Fruit fly (Drosophila melanogaster) whole organism, embryonic: ENCODE measurements around the gene CG31636.

ENCODE experiments used
- Abd-B ChIP-seq: fragments of 200-800 bp; sonication (Bioruptor generic); optimal IDR thresholded peaks from 2 replicates; lab custom pipeline; 2018; ENCODE audit warnings: missing biosample characterization, mild to moderate bottlenecking, missing genetic modification characterization, moderate library complexity
- CG11085 ChIP-seq: fragments of 200-800 bp; sonication (Bioruptor generic); IDR thresholded peaks from 2 replicates; pipeline ENCODE4 v1.3.6; 2022; ENCODE audit warnings: missing biosample characterization, missing genetic modification characterization
- CG12155 ChIP-seq: fragments of 200-800 bp; sonication (Bioruptor generic); optimal IDR thresholded peaks from 3 replicates; lab custom pipeline; 2016; ENCODE audit warnings: missing biosample characterization, missing genetic modification characterization
- CG13424 ChIP-seq: fragments of 200-800 bp; sonication (Bioruptor generic); optimal IDR thresholded peaks from 2 replicates; lab custom pipeline; 2019; ENCODE audit warnings: missing biosample characterization, mild to moderate bottlenecking, missing genetic modification characterization, moderate library complexity
- CG14710 ChIP-seq: fragments of 200-800 bp; sonication (Bioruptor generic); optimal IDR thresholded peaks from 3 replicates; lab custom pipeline; 2019; ENCODE audit warnings: missing biosample characterization, mild to moderate bottlenecking, missing genetic modification characterization, moderate library complexity
- CG1602 ChIP-seq: fragments of 200-800 bp; sonication (Bioruptor generic); optimal IDR thresholded peaks from 3 replicates; lab custom pipeline; 2016; ENCODE audit warnings: missing biosample characterization, missing genetic modification characterization
- CG1603 ChIP-seq: fragments of 200-800 bp; sonication (Bioruptor generic); optimal IDR thresholded peaks from 2 replicates; lab custom pipeline; 2019; ENCODE audit warnings: missing biosample characterization, mild to moderate bottlenecking, missing genetic modification characterization, moderate library complexity
- CG18011 ChIP-seq: fragments of 200-800 bp; sonication (Bioruptor generic); optimal IDR thresholded peaks from 2 replicates; lab custom pipeline; 2017; ENCODE audit warnings: missing biosample characterization, missing genetic modification characterization, mild to moderate bottlenecking, moderate library complexity, missing genotype
- CG2116 ChIP-seq: fragments of 200-800 bp; sonication (Bioruptor generic); optimal IDR thresholded peaks from 3 replicates; lab custom pipeline; 2018; ENCODE audit warnings: missing biosample characterization, mild to moderate bottlenecking, missing genetic modification characterization
- CG30431 ChIP-seq: fragments of 200-800 bp; sonication (Bioruptor generic); optimal IDR thresholded peaks from 2 replicates; lab custom pipeline; 2017; ENCODE audit warnings: missing biosample characterization, missing genetic modification characterization
- CG3281 ChIP-seq: fragments of 200-800 bp; sonication (Bioruptor generic); optimal IDR thresholded peaks from 3 replicates; lab custom pipeline; 2017; ENCODE audit warnings: missing biosample characterization, mild to moderate bottlenecking, missing genetic modification characterization
- CG4707 ChIP-seq: fragments of 200-800 bp; sonication (Bioruptor generic); optimal IDR thresholded peaks from 2 replicates; lab custom pipeline; 2018; ENCODE audit warnings: missing biosample characterization, mild to moderate bottlenecking, missing genetic modification characterization, moderate library complexity
- CG4854 ChIP-seq: fragments of 200-800 bp; sonication (Bioruptor generic); optimal IDR thresholded peaks from 2 replicates; lab custom pipeline; 2016; ENCODE audit warnings: missing biosample characterization, missing genetic modification characterization, inconsistent platforms
- CG6854 ChIP-seq: fragments of 200-800 bp; sonication (Bioruptor generic); optimal IDR thresholded peaks from 3 replicates; lab custom pipeline; 2017; ENCODE audit warnings: missing biosample characterization, mild to moderate bottlenecking, missing genetic modification characterization
- CG8765 ChIP-seq: fragments of 200-800 bp; sonication (Bioruptor generic); IDR thresholded peaks from 2 replicates; pipeline ENCODE4 v1.3.6; 2022; ENCODE audit warnings: missing biosample characterization, missing genetic modification characterization
- HLHmδ ChIP-seq: fragments of 200-800 bp; sonication (Bioruptor generic); optimal IDR thresholded peaks from 2 replicates; lab custom pipeline; 2018; ENCODE audit warnings: missing biosample characterization, mild to moderate bottlenecking, missing genetic modification characterization, moderate library complexity
- Hey ChIP-seq: fragments of 200-800 bp; sonication (Bioruptor generic); optimal IDR thresholded peaks from 3 replicates; lab custom pipeline; 2018; ENCODE audit warnings: missing biosample characterization, mild to moderate bottlenecking, missing genetic modification characterization
- Jarid2 ChIP-seq: fragments of 200-800 bp; sonication (Bioruptor generic); optimal IDR thresholded peaks from 3 replicates; lab custom pipeline; 2017; ENCODE audit warnings: mild to moderate bottlenecking, missing biosample characterization, missing genetic modification reagents, missing genetic modification characterization
- Kr ChIP-seq: fragments of 200-800 bp; sonication (Bioruptor generic); optimal IDR thresholded peaks from 2 replicates; lab custom pipeline; 2017; ENCODE audit warnings: missing biosample characterization, mild to moderate bottlenecking, missing genetic modification characterization
- MTF-1 ChIP-seq: fragments of 200-800 bp; sonication (Bioruptor generic); optimal IDR thresholded peaks from 2 replicates; lab custom pipeline; 2018; ENCODE audit warnings: missing biosample characterization, mild to moderate bottlenecking, missing genetic modification characterization, borderline replicate concordance
- Med ChIP-seq: fragments of 200-800 bp; sonication (Bioruptor generic); peaks from one replicate; lab custom pipeline; 2016; ENCODE audit warnings: missing biosample characterization, missing genetic modification characterization, mild to moderate bottlenecking, inconsistent platforms, moderate library complexity
- NC2β ChIP-seq: fragments of 200-800 bp; sonication (Bioruptor generic); optimal IDR thresholded peaks from 2 replicates; lab custom pipeline; 2016; ENCODE audit warnings: missing biosample characterization, missing genetic modification characterization
- Neu2 ChIP-seq: fragments of 200-800 bp; sonication (Bioruptor generic); optimal IDR thresholded peaks from 3 replicates; lab custom pipeline; 2016; ENCODE audit warnings: missing biosample characterization, missing genetic modification characterization, borderline replicate concordance
- Oli ChIP-seq: fragments of 200-800 bp; sonication (Bioruptor generic); optimal IDR thresholded peaks from 2 replicates; lab custom pipeline; 2018; ENCODE audit warnings: missing biosample characterization, mild to moderate bottlenecking, missing genetic modification characterization, moderate library complexity
- Pdp1 ChIP-seq, 2 experiments: fragments of 200-800 bp; sonication (Bioruptor generic); optimal IDR thresholded peaks; 3 replicates each; lab custom pipeline; 2016; ENCODE audit warnings: missing biosample characterization in 2 of 2, missing genetic modification characterization in 2 of 2, mild to moderate bottlenecking in 1 of 2, moderate library complexity in 1 of 2
- Scr ChIP-seq: fragments of 200-800 bp; sonication (Bioruptor generic); IDR thresholded peaks from 2 replicates; pipeline ENCODE4 v1.3.6; 2022; ENCODE audit warnings: missing biosample characterization, missing genetic modification characterization; ENCODE audit not compliant: partially characterized antibody
- ato ChIP-seq: fragments of 200-800 bp; sonication (Bioruptor generic); IDR thresholded peaks from 2 replicates; pipeline ENCODE4 v1.3.6; 2022; ENCODE audit warnings: missing biosample characterization, missing genetic modification characterization; ENCODE audit not compliant: partially characterized antibody
- caup ChIP-seq: fragments of 200-800 bp; sonication (Bioruptor generic); optimal IDR thresholded peaks from 3 replicates; lab custom pipeline; 2017; ENCODE audit warnings: missing biosample characterization, mild to moderate bottlenecking, missing genetic modification characterization, moderate library complexity; ENCODE audit not compliant: severe bottlenecking
- crc ChIP-seq: fragments of 200-800 bp; sonication (Bioruptor generic); optimal IDR thresholded peaks from 2 replicates; lab custom pipeline; 2016; ENCODE audit warnings: missing biosample characterization, missing genetic modification characterization
- cwo ChIP-seq: fragments of 200-800 bp; sonication (Bioruptor generic); optimal IDR thresholded peaks from 3 replicates; lab custom pipeline; 2017; ENCODE audit warnings: missing biosample characterization, missing genetic modification characterization, mild to moderate bottlenecking, moderate library complexity, missing genetic modification reagents
- esg ChIP-seq: fragments of 200-800 bp; sonication (Bioruptor generic); conservative IDR thresholded peaks from 2 replicates; pipeline ENCODE4 v1.3.6; 2022; ENCODE audit warnings: missing biosample characterization, missing genetic modification characterization
- eve ChIP-seq, 2 experiments: fragments of >200 bp; optimal IDR thresholded peaks; 2 replicates each; lab custom pipeline; 2017; ENCODE audit warnings: missing biosample characterization in 2 of 2, missing genetic modification characterization in 2 of 2
- fd64A ChIP-seq: fragments of 200-800 bp; sonication (Bioruptor generic); optimal IDR thresholded peaks from 3 replicates; lab custom pipeline; 2018; ENCODE audit warnings: missing biosample characterization, mild to moderate bottlenecking, missing genetic modification characterization
- gce ChIP-seq: fragments of 200-800 bp; sonication (Bioruptor generic); IDR thresholded peaks from 3 replicates; pipeline ENCODE4 v1.3.6; 2022; ENCODE audit warnings: missing biosample characterization, missing genetic modification characterization
- gfzf ChIP-seq: fragments of 200-800 bp; sonication (Bioruptor generic); optimal IDR thresholded peaks from 2 replicates; lab custom pipeline; 2016; ENCODE audit warnings: missing biosample characterization, mild to moderate bottlenecking, missing genetic modification characterization, moderate library complexity
- jing ChIP-seq: fragments of 200-800 bp; sonication (Bioruptor generic); optimal IDR thresholded peaks from 2 replicates; lab custom pipeline; 2018; ENCODE audit warnings: missing biosample characterization, mild to moderate bottlenecking, missing genetic modification characterization
- lab ChIP-seq: fragments of 200-800 bp; sonication (Bioruptor generic); optimal IDR thresholded peaks from 3 replicates; lab custom pipeline; 2017; ENCODE audit warnings: missing biosample characterization, missing genetic modification characterization, mild to moderate bottlenecking, moderate library complexity, missing genetic modification reagents
- lbe ChIP-seq: fragments of 200-800 bp; sonication (Bioruptor generic); optimal IDR thresholded peaks from 2 replicates; lab custom pipeline; 2016; ENCODE audit warnings: missing biosample characterization, mild to moderate bottlenecking, missing genetic modification characterization
- lov ChIP-seq, 2 experiments: fragments of 200-800 bp in 1 of 2; fragments of >200 bp in 1 of 2; sonication (Bioruptor generic) in 1 of 2; IDR thresholded peaks in 1 of 2; optimal IDR thresholded peaks in 1 of 2; 2 replicates in 1 of 2; 3 replicates in 1 of 2; pipeline versions ENCODE4 v1.3.6 to Lab custom; 2017 to 2022; ENCODE audit warnings: missing biosample characterization in 1 of 2, missing genetic modification characterization in 1 of 2
- onecut ChIP-seq: fragments of 200-800 bp; sonication (Bioruptor generic); IDR thresholded peaks from 2 replicates; pipeline ENCODE4 v1.3.6; 2022; ENCODE audit warnings: missing biosample characterization, missing genetic modification characterization
- org-1 ChIP-seq: fragments of 200-800 bp; sonication (Bioruptor generic); optimal IDR thresholded peaks from 2 replicates; lab custom pipeline; 2017; ENCODE audit warnings: missing biosample characterization, missing genetic modification characterization
- pho ChIP-seq: fragments of 200-800 bp; sonication (Bioruptor generic); optimal IDR thresholded peaks from 2 replicates; lab custom pipeline; 2016; ENCODE audit warnings: missing biosample characterization, missing genetic modification characterization
- sens ChIP-seq: fragments of 200-800 bp; sonication (Bioruptor generic); peaks from one replicate; lab custom pipeline; 2016; ENCODE audit warnings: missing biosample characterization, missing genetic modification characterization
- stc ChIP-seq: fragments of 200-800 bp; sonication (Bioruptor generic); IDR thresholded peaks from 2 replicates; pipeline ENCODE4 v1.3.6; 2022; ENCODE audit warnings: missing biosample characterization, missing genetic modification characterization
- tap ChIP-seq: fragments of 200-800 bp; optimal IDR thresholded peaks from 3 replicates; lab custom pipeline; 2019; ENCODE audit warnings: missing biosample characterization, mild to moderate bottlenecking, missing genetic modification characterization, moderate library complexity
- vnd ChIP-seq: fragments of 200-800 bp; sonication (Bioruptor generic); IDR thresholded peaks from 3 replicates; pipeline ENCODE4 v1.3.6; 2022; ENCODE audit warnings: missing biosample characterization, missing genetic modification characterization; ENCODE audit not compliant: partially characterized antibody

The CG31636 gene

DNA sequence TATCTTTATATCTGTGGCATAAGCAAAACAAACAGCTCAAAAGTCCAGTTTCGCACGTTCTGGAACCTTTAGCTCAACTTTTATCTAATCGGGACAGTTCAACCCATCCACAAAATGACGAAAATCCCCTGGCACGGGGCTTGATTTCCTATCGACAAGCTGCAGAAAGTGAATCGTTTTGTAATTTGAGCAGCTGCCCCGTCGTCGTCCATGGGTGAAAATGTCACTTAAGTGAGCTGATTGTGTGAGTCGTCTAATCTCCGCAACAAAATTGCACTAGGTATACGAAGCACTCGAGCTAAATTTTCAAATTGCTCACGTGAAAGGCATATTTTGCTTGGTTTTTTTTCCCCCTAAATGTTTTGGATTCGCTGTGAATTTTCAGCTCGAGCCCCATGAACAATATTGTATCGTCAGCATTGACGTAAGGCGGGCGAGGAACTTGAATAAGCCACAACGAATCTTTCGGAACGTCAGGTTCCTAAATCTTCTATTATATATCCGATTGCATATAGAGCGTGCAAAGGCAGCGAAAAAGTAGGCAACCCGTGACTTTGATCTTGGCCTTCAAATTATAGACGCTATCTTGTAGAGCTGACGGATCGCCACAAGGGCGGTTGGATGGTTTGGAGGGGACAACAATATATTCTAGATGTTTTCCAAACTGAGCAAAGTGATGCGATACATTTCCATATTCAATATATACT, 43.6 kb downstream of the CG31636 start:
- TF ChIP-seq ato = no peak
- no peak for TF ChIP-seq MTF-1
- no peak for TF ChIP-seq CG2116 (GFP tag; lab: Kevin White, UChicago)
- no peak for TF ChIP-seq esg (GFP tag; lab: Robert Waterston, UW)
- no peak for TF ChIP-seq crc (GFP tag; lab: Kevin White, UChicago)
- no peak for TF ChIP-seq lbe (GFP tag; lab: Kevin White, UChicago)
- peak; percentile 52 for TF ChIP-seq sens (GFP tag; lab: Kevin White, UChicago)
- no peak for TF ChIP-seq caup (GFP tag; lab: Kevin White, UChicago)
- TF ChIP-seq Oli (tag; lab: Kevin White, UChicago) = no peak
- TF ChIP-seq Pdp1 (GFP tag; optimal IDR thresholded peaks at IDR 0.05; lab: Kevin White, UChicago) = peak in 1 of 2 experiments; percentile 19
- no peak for TF ChIP-seq stc
- no peak for TF ChIP-seq CG14710 (tag; lab: Kevin White, UChicago)
- TF ChIP-seq Hey (tag; lab: Kevin White, UChicago) = peak; percentile 57
- no peak for TF ChIP-seq CG12155 (GFP tag; lab: Kevin White, UChicago)
- no peak for TF ChIP-seq CG1602 (GFP tag; lab: Kevin White, UChicago)
- TF ChIP-seq gce (GFP tag; lab: Robert Waterston, UW) = no peak
- TF ChIP-seq Jarid2 = no peak
- peak; percentile 4 for TF ChIP-seq cwo (GFP tag; lab: Kevin White, UChicago)
- TF ChIP-seq Med = peak; percentile 7
- no peak for TF ChIP-seq CG30431 (GFP tag; lab: Kevin White, UChicago)
- TF ChIP-seq, all 482 proteins: peak for 5

DNA sequence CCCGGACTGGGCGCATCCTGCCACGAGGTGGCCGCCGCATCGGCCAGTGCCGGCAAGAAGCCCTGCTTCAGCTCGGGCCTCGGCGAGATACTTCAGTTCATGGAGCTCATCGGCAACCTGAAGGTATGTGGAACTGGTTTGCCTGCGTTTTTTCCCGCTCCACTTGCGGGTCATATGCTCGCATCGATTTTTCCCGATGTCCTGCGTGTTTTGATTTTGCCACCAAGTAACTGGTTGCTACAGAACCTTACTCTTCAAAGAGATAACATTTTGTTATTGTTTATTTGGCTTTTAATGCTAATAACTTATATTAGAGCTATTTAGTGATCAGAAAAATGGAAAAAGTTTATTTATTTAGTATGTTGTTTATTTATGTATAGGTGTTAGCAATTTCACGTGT, 44.8 kb downstream of the CG31636 start:
- TF ChIP-seq HLHmδ (GFP tag; lab: Kevin White, UChicago) (no peak), CG18011 (peak; percentile 54), onecut (peak; percentile 95), CG3281 (GFP tag; lab: Kevin White, UChicago) (no peak)

DNA sequence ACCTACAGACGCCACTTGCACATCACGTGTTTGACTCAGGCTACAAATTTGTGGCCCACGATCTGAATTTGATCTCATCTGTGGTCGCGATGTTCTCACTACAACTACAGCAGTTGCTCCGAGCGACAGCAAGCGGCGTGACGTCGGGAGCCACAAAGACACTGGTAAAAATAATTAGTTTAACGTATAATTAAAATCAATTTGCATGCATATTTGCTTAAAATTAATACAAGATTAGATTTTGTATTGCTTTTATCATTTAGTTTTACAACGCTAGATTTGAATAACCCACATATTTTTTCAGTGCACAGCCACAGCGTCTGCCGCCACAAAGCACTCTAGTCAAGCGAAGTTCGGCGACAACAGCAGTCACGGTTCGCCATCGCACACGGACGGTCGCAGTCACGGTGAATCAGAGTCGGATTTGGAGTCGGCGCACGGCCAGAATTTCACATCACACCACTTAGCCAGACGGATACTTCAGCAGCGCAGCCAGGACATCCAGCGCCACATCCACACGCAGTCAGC, 45.4 kb downstream of the CG31636 start:
- TF ChIP-seq lov (optimal IDR thresholded peaks at IDR 0.05; lab: Kevin White, UChicago) (no peak), lov (GFP tag; IDR thresholded peaks at IDR 0.05; lab: Robert Waterston, UW) (peak; percentile 100), pho (peak; percentile 100), gfzf (GFP tag; lab: Kevin White, UChicago) (peak; percentile 54), Neu2 (peak; percentile 99), tap (tag; lab: Kevin White, UChicago) (peak; percentile 100), Abd-B (GFP tag; lab: Kevin White, UChicago) (peak; percentile 100), org-1 (peak; percentile 100), jing (peak; percentile 100), CG1603 (tag; lab: Kevin White, UChicago) (peak; percentile 100), lab (GFP tag; lab: Kevin White, UChicago) (peak; percentile 100), CG4707 (GFP tag; lab: Kevin White, UChicago) (peak; percentile 99), NC2β (GFP tag; lab: Kevin White, UChicago) (peak; percentile 100), CG4854 (GFP tag; lab: Kevin White, UChicago) (peak; percentile 100), Scr (GFP tag; lab: Robert Waterston, UW) (peak; percentile 36), CG11085 (GFP tag; lab: Robert Waterston, UW) (peak; percentile 100), vnd (no peak), CG8765 (peak; percentile 100), Kr (GFP tag; lab: Kevin White, UChicago) (peak; percentile 96), eve (GFP tag; optimal IDR thresholded peaks at IDR 0.05; lab: Kevin White, UChicago) (peak; percentile 43 to 100), CG13424 (tag; lab: Kevin White, UChicago) (peak; percentile 100), CG6854 (peak; percentile 100), fd64A (peak; percentile 100)
